Worm (Caenorhabditis elegans) whole organism, young adult: ENCODE results near the gene twk-45.

Experiments used
- B0019.2 ChIP-seq: fragments of 200-800 bp; sonication (Bioruptor generic); conservative IDR thresholded peaks from 2 replicates; pipeline ENCODE4 v1.3.6; 2022; ENCODE audit warnings: missing genetic modification reagents, missing genetic modification characterization, missing compliant biosample characterization
- B0261.1 ChIP-seq: sonication (generic microtip); optimal IDR thresholded peaks from 2 replicates; lab custom pipeline; 2016; ENCODE audit warnings: mild to moderate bottlenecking, missing genetic modification characterization, moderate library complexity, missing compliant biosample characterization
- B0336.3 ChIP-seq: fragments of 200-800 bp; sonication (Bioruptor generic); IDR thresholded peaks from 2 replicates; pipeline ENCODE4 v1.3.6; 2022; ENCODE audit warnings: missing genetic modification characterization, missing compliant biosample characterization
- C06A6.2 ChIP-seq: fragments of 200-800 bp; sonication (Bioruptor generic); conservative IDR thresholded peaks from 2 replicates; pipeline ENCODE4 v1.3.6; 2022; ENCODE audit warnings: missing genetic modification characterization, missing compliant biosample characterization
- F23B12.7 ChIP-seq: sonication (generic microtip); optimal IDR thresholded peaks from 2 replicates; lab custom pipeline; 2017; ENCODE audit warnings: missing genetic modification characterization, mild to moderate bottlenecking, missing compliant biosample characterization, antibody characterized with exemption, moderate library complexity; ENCODE audit not compliant: insufficient read depth
- F33H1.4 ChIP-seq: fragments of 200-800 bp; sonication (Bioruptor generic); IDR thresholded peaks from 2 replicates; pipeline ENCODE4 v1.3.6; 2022; ENCODE audit warnings: missing genetic modification reagents, missing genetic modification characterization, missing compliant biosample characterization
- F37B4.10 ChIP-seq: fragments of 200-800 bp; sonication (Bioruptor generic); IDR thresholded peaks from 2 replicates; pipeline ENCODE4 v1.3.6; 2022; ENCODE audit warnings: missing genetic modification characterization, missing compliant biosample characterization
- F55B11.4 ChIP-seq: sonication (generic microtip); optimal IDR thresholded peaks from 2 replicates; lab custom pipeline; 2016; ENCODE audit warnings: missing compliant biosample characterization, missing genetic modification characterization, borderline replicate concordance; ENCODE audit not compliant: insufficient read depth
- K11D2.4 ChIP-seq: fragments of 200-800 bp; sonication (Bioruptor generic); IDR thresholded peaks from 2 replicates; pipeline ENCODE4 v1.3.6; 2022; ENCODE audit warnings: missing genetic modification reagents, missing genetic modification characterization, missing compliant biosample characterization
- Y53G8AR.9 ChIP-seq: fragments of 200-800 bp; sonication (Bioruptor generic); conservative IDR thresholded peaks from 2 replicates; pipeline ENCODE4 v1.3.6; 2022; ENCODE audit warnings: missing genetic modification reagents, missing genetic modification characterization, missing compliant biosample characterization
- Y67H2A.10 ChIP-seq: fragments of 200-800 bp; sonication (Bioruptor generic); conservative IDR thresholded peaks from 2 replicates; pipeline ENCODE4 v1.3.6; 2022; ENCODE audit warnings: missing genetic modification reagents, missing genetic modification characterization, missing compliant biosample characterization
- Y95B8A.8 ChIP-seq: fragments of 200-800 bp; sonication (Bioruptor generic); IDR thresholded peaks from 2 replicates; pipeline ENCODE4 v1.3.6; 2022; ENCODE audit warnings: missing genetic modification reagents, missing genetic modification characterization, missing compliant biosample characterization
- ZK185.1 ChIP-seq: sonication (generic microtip); optimal IDR thresholded peaks from 2 replicates; lab custom pipeline; 2016; ENCODE audit warnings: mild to moderate bottlenecking, missing genetic modification characterization, missing compliant biosample characterization; ENCODE audit not compliant: poor library complexity, severe bottlenecking
- aptf-2 ChIP-seq: fragments of 200-800 bp; sonication (Bioruptor generic); conservative IDR thresholded peaks from 2 replicates; pipeline ENCODE4 v1.3.6; 2022; ENCODE audit warnings: missing genetic modification reagents, missing genetic modification characterization, missing compliant biosample characterization
- attf-3 ChIP-seq: fragments of 200-800 bp; sonication (Bioruptor generic); conservative IDR thresholded peaks from 2 replicates; pipeline ENCODE4 v1.3.6; 2022; ENCODE audit warnings: missing genetic modification reagents, missing genetic modification characterization, missing compliant biosample characterization
- attf-5 ChIP-seq: fragments of 200-800 bp; sonication (Bioruptor generic); optimal IDR thresholded peaks from 2 replicates; lab custom pipeline; 2018; ENCODE audit warnings: mild to moderate bottlenecking, missing genetic modification characterization, missing compliant biosample characterization
- ccch-3 ChIP-seq: fragments of 200-800 bp; sonication (Bioruptor generic); optimal IDR thresholded peaks from 2 replicates; lab custom pipeline; 2018; ENCODE audit warnings: mild to moderate bottlenecking, missing genetic modification characterization, missing compliant biosample characterization
- cebp-2 ChIP-seq: fragments of 200-800 bp; sonication (Bioruptor generic); IDR thresholded peaks from 2 replicates; pipeline ENCODE4 v1.3.6; 2022; ENCODE audit warnings: missing genetic modification characterization, missing compliant biosample characterization
- ceh-58 ChIP-seq: fragments of 200-800 bp; sonication (Bioruptor generic); IDR thresholded peaks from 2 replicates; pipeline ENCODE4 v1.3.6; 2022; ENCODE audit warnings: missing genetic modification characterization, missing compliant biosample characterization
- dpff-1 ChIP-seq: sonication (generic microtip); optimal IDR thresholded peaks from 2 replicates; lab custom pipeline; 2017; ENCODE audit warnings: mild to moderate bottlenecking, missing genetic modification characterization, missing compliant biosample characterization
- dpl-1 ChIP-seq: fragments of 150-350 bp; optimal IDR thresholded peaks from 2 replicates; lab custom pipeline; 2014; ENCODE audit warnings: missing biosample characterization, missing genetic modification reagents, missing genetic modification characterization
- egl-18 ChIP-seq: fragments of 200-800 bp; sonication (Bioruptor generic); IDR thresholded peaks from 2 replicates; pipeline ENCODE4 v1.3.6; 2022; ENCODE audit warnings: missing genetic modification reagents, missing genetic modification characterization, missing compliant biosample characterization
- fkh-3 ChIP-seq: sonication (generic microtip); optimal IDR thresholded peaks from 2 replicates; lab custom pipeline; 2016; ENCODE audit warnings: mild to moderate bottlenecking, missing genetic modification characterization, missing compliant biosample characterization
- him-1 ChIP-seq: sonication (generic microtip); optimal IDR thresholded peaks from 2 replicates; lab custom pipeline; 2016; ENCODE audit warnings: missing genotype, missing genetic modification reagents, missing genetic modification characterization, missing compliant biosample characterization
- hlh-26 ChIP-seq: fragments of 200-800 bp; sonication (Bioruptor generic); conservative IDR thresholded peaks from 2 replicates; pipeline ENCODE4 v1.3.6; 2022; ENCODE audit warnings: missing genetic modification reagents, missing genetic modification characterization, missing compliant biosample characterization
- hmg-1.2 ChIP-seq: fragments of 200-800 bp; sonication (Bioruptor generic); IDR thresholded peaks from 2 replicates; pipeline ENCODE4 v1.3.6; 2022; ENCODE audit warnings: missing genetic modification reagents, missing genetic modification characterization, missing compliant biosample characterization
- hmg-20 ChIP-seq: fragments of 200-800 bp; sonication (Bioruptor generic); IDR thresholded peaks from 2 replicates; pipeline ENCODE4 v1.3.6; 2022; ENCODE audit warnings: missing genetic modification reagents, missing genetic modification characterization, missing compliant biosample characterization
- hrde-1 ChIP-seq: sonication (generic microtip); optimal IDR thresholded peaks from 2 replicates; lab custom pipeline; 2016; ENCODE audit warnings: missing genetic modification characterization, mild to moderate bottlenecking, missing compliant biosample characterization, moderate library complexity, missing genotype, missing genetic modification reagents, borderline replicate concordance
- lin-54 ChIP-seq: fragments of 200-800 bp; sonication (Bioruptor generic); optimal IDR thresholded peaks from 2 replicates; lab custom pipeline; 2018; ENCODE audit warnings: mild to moderate bottlenecking, missing genetic modification characterization, missing compliant biosample characterization
- lir-1 ChIP-seq: fragments of 200-800 bp; sonication (Bioruptor generic); conservative IDR thresholded peaks from 2 replicates; pipeline ENCODE4 v1.3.6; 2022; ENCODE audit warnings: missing genetic modification reagents, missing genetic modification characterization, missing compliant biosample characterization
- madf-3 ChIP-seq: fragments of 200-800 bp; sonication (Bioruptor generic); IDR thresholded peaks from 2 replicates; pipeline ENCODE4 v1.3.6; 2022; ENCODE audit warnings: missing genetic modification reagents, missing genetic modification characterization, missing compliant biosample characterization
- madf-8 ChIP-seq: fragments of 200-800 bp; sonication (Bioruptor generic); conservative IDR thresholded peaks from 2 replicates; pipeline ENCODE4 v1.3.6; 2022; ENCODE audit warnings: missing genetic modification reagents, missing genetic modification characterization, missing compliant biosample characterization
- mcd-1 ChIP-seq: fragments of 200-800 bp; sonication (Bioruptor generic); IDR thresholded peaks from 2 replicates; pipeline ENCODE4 v1.3.6; 2022; ENCODE audit warnings: missing genetic modification reagents, missing genetic modification characterization, missing compliant biosample characterization
- nfyb-1 ChIP-seq: fragments of 200-800 bp; sonication (Bioruptor generic); IDR thresholded peaks from 2 replicates; pipeline ENCODE4 v1.3.6; 2022; ENCODE audit warnings: missing genetic modification reagents, missing genetic modification characterization, missing compliant biosample characterization
- nhr-27 ChIP-seq: fragments of 200-800 bp; sonication (Bioruptor generic); optimal IDR thresholded peaks from 2 replicates; lab custom pipeline; 2018; ENCODE audit warnings: mild to moderate bottlenecking, missing genetic modification characterization, moderate library complexity, missing compliant biosample characterization
- nhr-90 ChIP-seq: sonication (generic microtip); optimal IDR thresholded peaks from 2 replicates; lab custom pipeline; 2016; ENCODE audit warnings: missing genotype, mild to moderate bottlenecking, missing genetic modification characterization, missing compliant biosample characterization
- pbrm-1 ChIP-seq: fragments of 200-800 bp; sonication (Bioruptor generic); IDR thresholded peaks from 2 replicates; pipeline ENCODE4 v1.3.6; 2022; ENCODE audit warnings: missing genetic modification reagents, missing genetic modification characterization, missing compliant biosample characterization
- rec-8 ChIP-seq, 2 experiments: sonication (generic microtip); optimal IDR thresholded peaks; 2 replicates each; lab custom pipeline; 2016; ENCODE audit warnings: mild to moderate bottlenecking in 2 of 2, missing genetic modification characterization in 2 of 2, missing genetic modification reagents in 2 of 2, missing genotype in 2 of 2, missing biosample characterization in 1 of 2, missing compliant biosample characterization in 1 of 2, moderate library complexity in 1 of 2
- rpc-1 ChIP-seq, 2 experiments: fragments of 150-350 bp in 1 of 2; sonication (generic microtip) in 1 of 2; optimal IDR thresholded peaks; 2 replicates each; lab custom pipeline; 2014 to 2018; ENCODE audit warnings: missing biosample characterization in 1 of 2, missing genetic modification characterization in 1 of 2, missing genetic modification reagents in 1 of 2, missing genotype in 1 of 2
- sea-2 ChIP-seq: fragments of 200-800 bp; sonication (Bioruptor generic); IDR thresholded peaks from 2 replicates; pipeline ENCODE4 v1.3.6; 2022; ENCODE audit warnings: missing genetic modification characterization, missing compliant biosample characterization
- snpc-1.3 ChIP-seq: sonication (generic microtip); optimal IDR thresholded peaks from 2 replicates; lab custom pipeline; 2017; ENCODE audit warnings: missing genetic modification characterization, mild to moderate bottlenecking, missing compliant biosample characterization, antibody characterized with exemption, moderate library complexity, missing genotype, missing genetic modification reagents; ENCODE audit not compliant: insufficient read depth
- somi-1 ChIP-seq: fragments of 200-800 bp; sonication (Bioruptor generic); optimal IDR thresholded peaks from 2 replicates; lab custom pipeline; 2018; ENCODE audit warnings: mild to moderate bottlenecking, missing genetic modification characterization, missing compliant biosample characterization
- unc-130 ChIP-seq: sonication (generic microtip); optimal IDR thresholded peaks from 2 replicates; lab custom pipeline; 2016; ENCODE audit warnings: missing genetic modification reagents, missing genetic modification characterization, missing compliant biosample characterization
- unc-62 ChIP-seq: fragments of 150-350 bp; optimal IDR thresholded peaks from 2 replicates; lab custom pipeline; 2014; ENCODE audit warnings: missing biosample characterization, missing genetic modification reagents, missing genetic modification characterization
- xnd-1 ChIP-seq: sonication (generic microtip); optimal IDR thresholded peaks from 2 replicates; lab custom pipeline; 2016; ENCODE audit warnings: missing genotype, missing genetic modification reagents, missing genetic modification characterization, missing compliant biosample characterization
- ztf-22 ChIP-seq: fragments of 200-800 bp; sonication (Bioruptor generic); optimal IDR thresholded peaks from 2 replicates; lab custom pipeline; 2018; ENCODE audit warnings: mild to moderate bottlenecking, missing genetic modification characterization, moderate library complexity, missing compliant biosample characterization
- ztf-26 ChIP-seq: sonication (generic microtip); optimal IDR thresholded peaks from 2 replicates; lab custom pipeline; 2017; ENCODE audit warnings: missing genetic modification characterization, missing compliant biosample characterization

Gene twk-45

ce11 chrIII:2768635-2769034, 33.1 kb downstream of the twk-45 start, which contains the start of gene swsn-3 (continued):
- peak; percentile 97 for TF ChIP-seq mcd-1 (GFP tag; lab: Robert Waterston, UW)
- no peak for TF ChIP-seq nhr-27 (tag; lab: Kevin White, UChicago)
- peak; percentile 59 for TF ChIP-seq hmg-1.2 (GFP tag; lab: Robert Waterston, UW)
- TF ChIP-seq dpl-1 (GFP tag; lab: Kevin White, UChicago) = peak; percentile 65
- no peak for TF ChIP-seq sea-2
- 0 out of 2 replicates have a peak, but pooled peaks have one; percentile 58 for TF ChIP-seq F37B4.10 (GFP tag; lab: Robert Waterston, UW)
- peak; percentile 86 for TF ChIP-seq lin-54
- no peak for TF ChIP-seq aptf-2
- TF ChIP-seq unc-62 (GFP tag; lab: Kevin White, UChicago) = no peak
- no peak for TF ChIP-seq hlh-26 (GFP tag; lab: Robert Waterston, UW)
- TF ChIP-seq unc-130 = peak; percentile 68
- no peak for TF ChIP-seq ceh-58 (GFP tag; lab: Robert Waterston, UW)
- TF ChIP-seq F33H1.4 (GFP tag; lab: Robert Waterston, UW) = peak; percentile 71
- no peak for TF ChIP-seq Y95B8A.8
- TF ChIP-seq him-1 = peak; percentile 62
- TF ChIP-seq attf-5 (GFP tag; lab: Kevin White, UChicago) = peak; percentile 99
- peak; percentile 47 for TF ChIP-seq rpc-1 (optimal IDR thresholded peaks at IDR 0.05; lab: Kevin White, UChicago)
- TF ChIP-seq rpc-1 (tag; optimal IDR thresholded peaks at IDR 0.05; lab: Kevin White, UChicago) = peak; percentile 1
- peak; percentile 41; the same call in 1 of the 2 replicates for TF ChIP-seq lir-1
- no peak for TF ChIP-seq somi-1 (GFP tag; lab: Kevin White, UChicago)
- no peak for TF ChIP-seq F55B11.4 (tag; lab: Kevin White, UChicago)
- TF ChIP-seq hmg-20 (GFP tag; lab: Robert Waterston, UW) = 0 out of 2 replicates have a peak, but pooled peaks have one; percentile 40
- TF ChIP-seq attf-3 = no peak; the same call in 1 of the 2 replicates
- peak; percentile 72 for TF ChIP-seq B0019.2
- peak; percentile 73 for TF ChIP-seq B0336.3
- no peak for TF ChIP-seq ztf-22 (GFP tag; lab: Kevin White, UChicago)
- TF ChIP-seq Y67H2A.10 = peak; percentile 79
- no peak for TF ChIP-seq egl-18 (GFP tag; lab: Robert Waterston, UW)
- peak; percentile 49 for TF ChIP-seq xnd-1 (tag; lab: Kevin White, UChicago)
- TF ChIP-seq fkh-3 (tag; lab: Kevin White, UChicago) = no peak
- no peak for TF ChIP-seq hrde-1 (tag; lab: Kevin White, UChicago)
- peak; percentile 56 to 88 for TF ChIP-seq rec-8 (tag; optimal IDR thresholded peaks at IDR 0.05; lab: Kevin White, UChicago)
- peak; percentile 79 for TF ChIP-seq C06A6.2 (GFP tag; lab: Robert Waterston, UW)
- no peak for TF ChIP-seq ZK185.1 (tag; lab: Kevin White, UChicago)
- peak; percentile 75 for TF ChIP-seq snpc-1.3 (tag; lab: Kevin White, UChicago)
- TF ChIP-seq nfyb-1 = peak; percentile 77
- TF ChIP-seq pbrm-1 (GFP tag; lab: Robert Waterston, UW) = peak; percentile 86
- TF ChIP-seq cebp-2 = no peak
- TF ChIP-seq Y53G8AR.9 (GFP tag; lab: Robert Waterston, UW) = peak; percentile 69
- TF ChIP-seq madf-8 (GFP tag; lab: Robert Waterston, UW) = peak; percentile 42
- no peak for TF ChIP-seq nhr-90 (tag; lab: Kevin White, UChicago)
- peak; percentile 53 for TF ChIP-seq ztf-26 (tag; lab: Kevin White, UChicago)
- TF ChIP-seq K11D2.4 (GFP tag; lab: Robert Waterston, UW) = peak; percentile 60; the same call in 1 of the 2 replicates
- peak; percentile 86 for TF ChIP-seq F23B12.7 (tag; lab: Kevin White, UChicago)
- TF ChIP-seq ccch-3 (GFP tag; lab: Kevin White, UChicago) = no peak
- 0 out of 2 replicates have a peak, but pooled peaks have one; percentile 37 for TF ChIP-seq madf-3 (GFP tag; lab: Robert Waterston, UW)
- no peak for TF ChIP-seq B0261.1
- TF ChIP-seq dpff-1 (tag; lab: Kevin White, UChicago) = no peak
